Fruit fly (Drosophila melanogaster): ENCODE results near the gene U2af50.

The U2af50 gene

dm6 chrX:16368585-16368984, 9.7 kb upstream of the U2af50 start:
- TF ChIP-seq CTCF (optimal IDR thresholded peaks at IDR 0.05) (no peak), CG8478 (optimal IDR thresholded peaks at IDR 0.05) (no peak)

- TF ChIP-seq CTCF (optimal IDR thresholded peaks at IDR 0.05) (no peak), CG8478 (optimal IDR thresholded peaks at IDR 0.05) (no peak)
These were observed 2.5 kb upstream of the U2af50 start, which contains the start of gene nonA for dm6 chrX:16361306-16361705. nonA (plus strand) TSS chrX:16361569.

- TF ChIP-seq CG8478 (optimal IDR thresholded peaks at IDR 0.05) (no peak), CTCF (optimal IDR thresholded peaks at IDR 0.05) (no peak)
These were observed 8.8 kb downstream of the U2af50 start, which contains the start of gene sl for dm6 chrX:16350062-16350461. sl (plus strand) TSS chrX:16350315.

dm6 chrX:16335107-16335642, 23.7 kb downstream of the U2af50 start:
- TF ChIP-seq CG8478 (optimal IDR thresholded peaks at IDR 0.05) (no peak), CTCF (optimal IDR thresholded peaks at IDR 0.05) (no peak)

dm6 chrX:16334251-16334860, 24.5 kb downstream of the U2af50 start:
- TF ChIP-seq CTCF (optimal IDR thresholded peaks at IDR 0.05) (no peak), CG8478 (optimal IDR thresholded peaks at IDR 0.05) (no peak)

- TF ChIP-seq CG8478 (optimal IDR thresholded peaks at IDR 0.05) (no peak), CTCF (optimal IDR thresholded peaks at IDR 0.05) (no peak)
These were observed 25.3 kb downstream of the U2af50 start, which contains the start of the genes CG9921 and Dsp1 for dm6 chrX:16333434-16334141. CG9921 (minus strand) TSS chrX:16333600. Dsp1 (plus strand) TSS chrX:16333612.

dm6 chrX:16332615-16333288, 26.1 kb downstream of the U2af50 start:
- TF ChIP-seq CG8478 (optimal IDR thresholded peaks at IDR 0.05): no peak

- no peak for TF ChIP-seq CTCF (optimal IDR thresholded peaks at IDR 0.05)
- no peak for TF ChIP-seq CG8478 (optimal IDR thresholded peaks at IDR 0.05)
These were observed 27.1 kb downstream of the U2af50 start for dm6 chrX:16331562-16332233.

dm6 chrX:16330659-16331058, 28.2 kb downstream of the U2af50 start, which contains the start of gene CG9919:
CG9919 (minus strand) TSS chrX:16330759.
- TF ChIP-seq CG8478 (optimal IDR thresholded peaks at IDR 0.05): no peak
- no peak for TF ChIP-seq CTCF (optimal IDR thresholded peaks at IDR 0.05)

- TF ChIP-seq CTCF (optimal IDR thresholded peaks at IDR 0.05) (no peak), CG8478 (optimal IDR thresholded peaks at IDR 0.05) (no peak)
These were observed 33.4 kb downstream of the U2af50 start, which contains the start of gene CalpC for dm6 chrX:16325472-16325871. CalpC (plus strand) TSS chrX:16325763.

dm6 chrX:16323536-16323935, 35.3 kb downstream of the U2af50 start:
- no peak for TF ChIP-seq CTCF (optimal IDR thresholded peaks at IDR 0.05)

dm6 chrX:16323063-16323462, 35.8 kb downstream of the U2af50 start, which contains the start of the genes CG9917 and CG32579:
CG9917 (minus strand) TSS chrX:16323231.
CG32579 (plus strand) TSS chrX:16323286.
- no peak for TF ChIP-seq CG8478 (optimal IDR thresholded peaks at IDR 0.05)
- TF ChIP-seq CTCF (optimal IDR thresholded peaks at IDR 0.05): no peak

dm6 chrX:16321037-16321436, 37.8 kb downstream of the U2af50 start:
- no peak for TF ChIP-seq CG8478 (optimal IDR thresholded peaks at IDR 0.05)
- TF ChIP-seq CTCF (optimal IDR thresholded peaks at IDR 0.05): no peak

dm6 chrX:16320197-16320921, 38.5 kb downstream of the U2af50 start, which contains the start of gene Cyp1:
Cyp1 (minus strand) TSS chrX:16320370.
- TF ChIP-seq CG8478 (optimal IDR thresholded peaks at IDR 0.05): no peak
- TF ChIP-seq CTCF (optimal IDR thresholded peaks at IDR 0.05): no peak

All from S2 (cell line).